Fruit fly (Drosophila melanogaster) whole organism: ENCODE data around the gene CG4325.

Experiments used
- CG8478 ChIP-seq: fragments of >200 bp; optimal IDR thresholded peaks from 2 replicates; lab custom pipeline; 2018; ENCODE audit warnings: inconsistent platforms
- EcR ChIP-seq, 2 experiments: fragments of >200 bp; optimal IDR thresholded peaks; 2 replicates each; lab custom pipeline; 2017; ENCODE audit warnings: missing biosample characterization in 2 of 2, missing genetic modification characterization in 2 of 2, missing genetic modification reagents in 2 of 2
- pan ChIP-seq: fragments of >200 bp; optimal IDR thresholded peaks from 2 replicates; lab custom pipeline; 2017
- psq ChIP-seq: fragments of >200 bp; optimal IDR thresholded peaks from 2 replicates; lab custom pipeline; 2017

dm6 chrX:2087501-2087900, 43.9 kb upstream of the CG4325 start:
- TF ChIP-seq CG8478 (lab: Kevin White, UChicago) (no peak), psq (lab: Kevin White, UChicago) (no peak), pan (lab: Kevin White, UChicago) (no peak), EcR (GFP tag; optimal IDR thresholded peaks at IDR 0.05; lab: Kevin White, UChicago) (no peak)
